Worm (Caenorhabditis elegans) whole organism, dauer: Measurements from ENCODE around the gene F56A8.8.

Source experiments
- unc-62 ChIP-seq: sonication (generic microtip); optimal IDR thresholded peaks from 2 replicates; lab custom pipeline; 2017; ENCODE audit warnings: missing biosample characterization, missing genetic modification reagents, missing genetic modification characterization

F56A8.8 gene

ce11 chrIII:13324739-13325138, 39.2 kb downstream of the F56A8.8 start, which contains the start of gene F53A2.1:
F53A2.1 (minus strand) TSS chrIII:13324839.
- TF ChIP-seq unc-62 (GFP tag; lab: Kevin White, UChicago) = no peak

- TF ChIP-seq unc-62 (GFP tag; lab: Kevin White, UChicago) = no peak
Observed at ce11 chrIII:13328911-13329310, 43.4 kb downstream of the F56A8.8 start.

ce11 chrIII:13333754-13334153, 48.2 kb downstream of the F56A8.8 start, which contains the start of gene sdz-20:
sdz-20 (plus strand) TSS chrIII:13334054.
- TF ChIP-seq unc-62 (GFP tag; lab: Kevin White, UChicago) = no peak
